Worm (Caenorhabditis elegans) whole organism, L2 larva: ENCODE data around the gene F44B9.8.

ENCODE experiments used
- R02D3.7 ChIP-seq: fragments of 150-350 bp; optimal IDR thresholded peaks from 2 replicates; lab custom pipeline; 2014; ENCODE audit warnings: missing biosample characterization, missing genetic modification characterization
- ceh-16 ChIP-seq: fragments of 150-350 bp; optimal IDR thresholded peaks from 2 replicates; lab custom pipeline; 2014; ENCODE audit warnings: missing biosample characterization, missing genetic modification characterization
- dmd-4 ChIP-seq: sonication (generic microtip); optimal IDR thresholded peaks from 2 replicates; lab custom pipeline; 2017; ENCODE audit warnings: missing biosample characterization, missing genetic modification characterization
- nhr-237 ChIP-seq: fragments of 150-350 bp; optimal IDR thresholded peaks from 2 replicates; lab custom pipeline; 2014; ENCODE audit warnings: missing biosample characterization, missing genetic modification characterization
- nhr-77 ChIP-seq: fragments of 150-350 bp; optimal IDR thresholded peaks from 2 replicates; lab custom pipeline; 2014; ENCODE audit warnings: missing biosample characterization, missing genetic modification characterization
- peb-1 ChIP-seq: fragments of 150-350 bp; optimal IDR thresholded peaks from 2 replicates; lab custom pipeline; 2014; ENCODE audit warnings: missing biosample characterization, missing genetic modification characterization
- sem-4 ChIP-seq: fragments of 150-350 bp; optimal IDR thresholded peaks from 2 replicates; lab custom pipeline; 2014; ENCODE audit warnings: missing biosample characterization, missing genetic modification reagents, missing genetic modification characterization
- skn-1 ChIP-seq: sonication (generic microtip); optimal IDR thresholded peaks from 2 replicates; lab custom pipeline; 2017; ENCODE audit warnings: missing biosample characterization, missing genetic modification characterization
- unc-62 ChIP-seq: fragments of 150-350 bp; optimal IDR thresholded peaks from 2 replicates; lab custom pipeline; 2014; ENCODE audit warnings: missing biosample characterization, missing genetic modification reagents, missing genetic modification characterization
- ztf-11 ChIP-seq: sonication (generic microtip); optimal IDR thresholded peaks from 2 replicates; lab custom pipeline; 2017; ENCODE audit warnings: missing biosample characterization, missing genetic modification characterization
- ztf-4 ChIP-seq: fragments of 150-350 bp; optimal IDR thresholded peaks from 2 replicates; lab custom pipeline; 2014; ENCODE audit warnings: missing biosample characterization, missing genetic modification characterization

DNA sequence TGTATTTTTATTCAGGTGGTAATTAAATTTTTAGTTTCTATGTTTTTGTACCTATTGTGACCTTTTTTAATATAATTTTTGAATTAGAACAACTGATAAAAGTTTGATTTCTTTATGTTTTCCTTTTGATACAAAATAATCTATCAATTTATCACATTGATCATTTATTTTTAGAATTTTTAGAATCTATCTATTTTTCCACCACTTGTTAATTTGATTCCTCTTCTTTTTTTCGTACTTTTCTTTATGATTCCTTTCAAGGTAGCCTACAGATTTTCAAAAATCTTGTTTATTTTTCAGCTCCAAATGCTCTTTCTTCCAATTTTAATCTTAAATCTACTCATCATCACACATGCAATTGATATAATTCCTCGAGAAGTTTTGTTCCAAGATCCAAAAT lies 8.5 kb upstream of the F44B9.8 start, which contains the start of gene dpf-6:
- no peak for TF ChIP-seq nhr-237 (tag; lab: Kevin White, UChicago)
- TF ChIP-seq ceh-16, result no peak
- no peak for TF ChIP-seq nhr-77 (tag; lab: Kevin White, UChicago)
- no peak for TF ChIP-seq ztf-11 (tag; lab: Kevin White, UChicago)
- no peak for TF ChIP-seq dmd-4 (tag; lab: Kevin White, UChicago)
- TF ChIP-seq ztf-4 (tag; lab: Kevin White, UChicago), result no peak
- TF ChIP-seq sem-4 (tag; lab: Kevin White, UChicago), result no peak
- no peak for TF ChIP-seq unc-62 (GFP tag; lab: Kevin White, UChicago)
- TF ChIP-seq skn-1 (tag; lab: Kevin White, UChicago), result no peak
- TF ChIP-seq R02D3.7 (tag; lab: Kevin White, UChicago), result no peak
- TF ChIP-seq peb-1 (tag; lab: Kevin White, UChicago), result no peak
